Fruit fly (Drosophila melanogaster) whole organism, embryonic: ENCODE data around the gene uncNacbeta.

Experiments
- Asciz ChIP-seq: fragments of 200-800 bp; sonication (Bioruptor generic); optimal IDR thresholded peaks from 2 replicates; lab custom pipeline; 2017; ENCODE audit warnings: missing biosample characterization, mild to moderate bottlenecking, missing genetic modification characterization, missing genetic modification reagents
- Atf6 ChIP-seq: fragments of 200-800 bp; sonication (Bioruptor generic); IDR thresholded peaks from 2 replicates; pipeline ENCODE4 v1.3.6; 2022; ENCODE audit warnings: missing biosample characterization, missing genetic modification characterization
- CG10565 ChIP-seq: fragments of 200-800 bp; sonication (Bioruptor generic); optimal IDR thresholded peaks from 3 replicates; lab custom pipeline; 2016; ENCODE audit warnings: missing biosample characterization, mild to moderate bottlenecking, missing genetic modification characterization
- CG11456 ChIP-seq: fragments of 200-800 bp; sonication (Bioruptor generic); IDR thresholded peaks from 3 replicates; pipeline ENCODE4 v1.3.6; 2022; ENCODE audit warnings: missing biosample characterization, missing genetic modification characterization
- CG13123 ChIP-seq: fragments of 200-800 bp; sonication (Bioruptor generic); optimal IDR thresholded peaks from 2 replicates; lab custom pipeline; 2016; ENCODE audit warnings: missing biosample characterization, missing genetic modification characterization
- CG31224 ChIP-seq: fragments of 200-800 bp; sonication (Bioruptor generic); IDR thresholded peaks from 2 replicates; pipeline ENCODE4 v1.3.6; 2022; ENCODE audit warnings: missing biosample characterization, missing genetic modification characterization
- CG32532 ChIP-seq: fragments of 200-800 bp; sonication (Bioruptor generic); IDR thresholded peaks from 2 replicates; pipeline ENCODE4 v1.3.6; 2022; ENCODE audit warnings: missing biosample characterization, missing genetic modification characterization
- CG33213 ChIP-seq: fragments of 200-800 bp; sonication (Bioruptor generic); optimal IDR thresholded peaks from 3 replicates; lab custom pipeline; 2016; ENCODE audit warnings: missing biosample characterization, missing genetic modification characterization
- CG34422 ChIP-seq: fragments of 200-800 bp; sonication (Bioruptor generic); IDR thresholded peaks from 3 replicates; pipeline ENCODE4 v1.3.6; 2022; ENCODE audit warnings: missing biosample characterization, missing genetic modification characterization
- CG42726 ChIP-seq: fragments of 200-800 bp; sonication (Bioruptor generic); IDR thresholded peaks from 2 replicates; pipeline ENCODE4 v1.3.6; 2022; ENCODE audit warnings: missing biosample characterization, missing genetic modification characterization; ENCODE audit not compliant: partially characterized antibody
- CG4730 ChIP-seq: fragments of 200-800 bp; sonication (Bioruptor generic); IDR thresholded peaks from 2 replicates; pipeline ENCODE4 v1.3.6; 2022; ENCODE audit warnings: missing biosample characterization, missing genetic modification characterization
- CG4820 ChIP-seq: fragments of 200-800 bp; sonication (Bioruptor generic); optimal IDR thresholded peaks from 3 replicates; lab custom pipeline; 2016; ENCODE audit warnings: missing biosample characterization, missing genetic modification characterization
- CG7271 ChIP-seq: fragments of 200-800 bp; sonication (Bioruptor generic); optimal IDR thresholded peaks from 2 replicates; lab custom pipeline; 2018; ENCODE audit warnings: missing biosample characterization, mild to moderate bottlenecking, missing genetic modification characterization, moderate library complexity
- CG8944 ChIP-seq: fragments of 200-800 bp; sonication (Bioruptor generic); optimal IDR thresholded peaks from 3 replicates; lab custom pipeline; 2016; ENCODE audit warnings: missing biosample characterization, missing genetic modification characterization
- CG9727 ChIP-seq: fragments of 200-800 bp; sonication (Bioruptor generic); optimal IDR thresholded peaks from 3 replicates; lab custom pipeline; 2017; ENCODE audit warnings: missing biosample characterization, mild to moderate bottlenecking, missing genetic modification characterization
- Doc2 ChIP-seq: fragments of 200-800 bp; sonication (Bioruptor generic); IDR thresholded peaks from 2 replicates; pipeline ENCODE4 v1.3.6; 2022; ENCODE audit warnings: missing biosample characterization, missing genetic modification characterization
- Fer2 ChIP-seq: fragments of 200-800 bp; sonication (Bioruptor generic); optimal IDR thresholded peaks from 2 replicates; lab custom pipeline; 2018; ENCODE audit warnings: missing biosample characterization, mild to moderate bottlenecking, missing genetic modification characterization, moderate library complexity
- HLH3B ChIP-seq: fragments of 200-800 bp; sonication (Bioruptor generic); IDR thresholded peaks from 2 replicates; pipeline ENCODE4 v1.3.6; 2022; ENCODE audit warnings: missing biosample characterization, missing genetic modification characterization
- HmgZ ChIP-seq: fragments of 200-800 bp; sonication (Bioruptor generic); optimal IDR thresholded peaks from 2 replicates; lab custom pipeline; 2018; ENCODE audit warnings: missing biosample characterization, mild to moderate bottlenecking, missing genetic modification characterization
- Hmx ChIP-seq: fragments of 200-800 bp; sonication (Bioruptor generic); optimal IDR thresholded peaks from 2 replicates; lab custom pipeline; 2016; ENCODE audit warnings: missing biosample characterization, missing genetic modification characterization
- Lpt ChIP-seq: fragments of >200 bp; optimal IDR thresholded peaks from 2 replicates; lab custom pipeline; 2018; ENCODE audit warnings: missing biosample characterization, missing genetic modification characterization
- MTF-1 ChIP-seq: fragments of 200-800 bp; sonication (Bioruptor generic); optimal IDR thresholded peaks from 2 replicates; lab custom pipeline; 2018; ENCODE audit warnings: missing biosample characterization, mild to moderate bottlenecking, missing genetic modification characterization, borderline replicate concordance
- Mad ChIP-seq: fragments of 200-800 bp; sonication (Bioruptor generic); optimal IDR thresholded peaks from 2 replicates; lab custom pipeline; 2016; ENCODE audit warnings: missing biosample characterization, missing genetic modification characterization
- Rfx ChIP-seq: fragments of 200-800 bp; sonication (Bioruptor generic); IDR thresholded peaks from 2 replicates; pipeline ENCODE4 v1.3.6; 2022; ENCODE audit warnings: missing biosample characterization, missing genetic modification characterization
- Rx ChIP-seq: fragments of 200-800 bp; sonication (Bioruptor generic); IDR thresholded peaks from 2 replicates; pipeline ENCODE4 v1.3.6; 2022; ENCODE audit warnings: missing biosample characterization, missing genetic modification characterization
- Sox102F ChIP-seq: fragments of 200-800 bp; sonication (Bioruptor generic); optimal IDR thresholded peaks from 2 replicates; lab custom pipeline; 2018; ENCODE audit warnings: missing biosample characterization, mild to moderate bottlenecking, missing genetic modification characterization, moderate library complexity
- Spps ChIP-seq: fragments of 200-800 bp; sonication (Bioruptor generic); optimal IDR thresholded peaks from 2 replicates; lab custom pipeline; 2018; ENCODE audit warnings: missing biosample characterization, mild to moderate bottlenecking, missing genetic modification characterization
- TFAM ChIP-seq: fragments of 200-800 bp; sonication (Bioruptor generic); optimal IDR thresholded peaks from 2 replicates; lab custom pipeline; 2017; ENCODE audit warnings: missing biosample characterization, missing genetic modification characterization, inconsistent platforms
- Xrp1 ChIP-seq: fragments of 200-800 bp; sonication (Bioruptor generic); IDR thresholded peaks from 2 replicates; pipeline ENCODE4 v1.3.6; 2022; ENCODE audit warnings: missing biosample characterization, missing genetic modification characterization
- dimm ChIP-seq: fragments of 200-800 bp; sonication (Bioruptor generic); IDR thresholded peaks from 2 replicates; pipeline ENCODE4 v1.3.6; 2022; ENCODE audit warnings: missing biosample characterization, missing genetic modification characterization
- dysf ChIP-seq: fragments of 200-800 bp; sonication (Bioruptor generic); IDR thresholded peaks from 3 replicates; pipeline ENCODE4 v1.3.6; 2022; ENCODE audit warnings: missing biosample characterization, missing genetic modification characterization
- ems ChIP-seq: fragments of 200-800 bp; sonication (Bioruptor generic); optimal IDR thresholded peaks from 3 replicates; lab custom pipeline; 2016; ENCODE audit warnings: missing biosample characterization, missing genetic modification characterization
- eyg ChIP-seq: fragments of 200-800 bp; sonication (Bioruptor generic); optimal IDR thresholded peaks from 3 replicates; lab custom pipeline; 2016; ENCODE audit warnings: missing biosample characterization, missing genetic modification characterization
- grau ChIP-seq: fragments of 200-800 bp; optimal IDR thresholded peaks from 3 replicates; lab custom pipeline; 2019; ENCODE audit warnings: missing biosample characterization, mild to moderate bottlenecking, missing genetic modification characterization, moderate library complexity
- inv ChIP-seq: fragments of 200-800 bp; sonication (Bioruptor generic); IDR thresholded peaks from 2 replicates; pipeline ENCODE4 v1.3.6; 2022; ENCODE audit warnings: missing biosample characterization, missing genetic modification characterization; ENCODE audit not compliant: partially characterized antibody
- jumu ChIP-seq: fragments of 200-800 bp; sonication (Bioruptor generic); optimal IDR thresholded peaks from 3 replicates; lab custom pipeline; 2016; ENCODE audit warnings: missing biosample characterization, missing genetic modification characterization
- nau ChIP-seq: fragments of 200-800 bp; sonication (Bioruptor generic); optimal IDR thresholded peaks from 3 replicates; lab custom pipeline; 2017; ENCODE audit warnings: missing biosample characterization, mild to moderate bottlenecking, missing genetic modification characterization, missing genetic modification reagents
- pan ChIP-seq, 4 experiments: fragments of >200 bp in 3 of 4; fragments of 200-800 bp in 1 of 4; sonication (Bioruptor generic) in 1 of 4; optimal IDR thresholded peaks in 3 of 4; IDR thresholded peaks in 1 of 4; 2 replicates each; pipeline versions ENCODE4 v1.3.6 to Lab custom; 2017 to 2022; ENCODE audit warnings: missing biosample characterization in 2 of 4, missing genetic modification characterization in 2 of 4, mixed read lengths in 1 of 4
- pho ChIP-seq: fragments of 200-800 bp; sonication (Bioruptor generic); optimal IDR thresholded peaks from 2 replicates; lab custom pipeline; 2016; ENCODE audit warnings: missing biosample characterization, missing genetic modification characterization
- pros ChIP-seq: fragments of 200-800 bp; sonication (Bioruptor generic); optimal IDR thresholded peaks from 3 replicates; lab custom pipeline; 2019; ENCODE audit warnings: missing biosample characterization, mild to moderate bottlenecking, missing genetic modification characterization, moderate library complexity
- ro ChIP-seq: fragments of 200-800 bp; sonication (Bioruptor generic); IDR thresholded peaks from 2 replicates; pipeline ENCODE4 v1.3.6; 2022; ENCODE audit warnings: missing biosample characterization, missing genetic modification characterization
- salm ChIP-seq: fragments of 200-800 bp; sonication (Bioruptor generic); optimal IDR thresholded peaks from 2 replicates; lab custom pipeline; 2018; ENCODE audit warnings: missing biosample characterization, mild to moderate bottlenecking, missing genetic modification characterization
- sens ChIP-seq: fragments of 200-800 bp; sonication (Bioruptor generic); peaks from one replicate; lab custom pipeline; 2016; ENCODE audit warnings: missing biosample characterization, missing genetic modification characterization
- sens-2 ChIP-seq: fragments of 200-800 bp; sonication (Bioruptor generic); IDR thresholded peaks from 2 replicates; pipeline ENCODE4 v1.3.6; 2022; ENCODE audit warnings: missing biosample characterization, missing genetic modification characterization
- shn ChIP-seq: fragments of 200-800 bp; sonication (Bioruptor generic); optimal IDR thresholded peaks from 3 replicates; lab custom pipeline; 2016; ENCODE audit warnings: missing biosample characterization, missing genetic modification characterization
- twi ChIP-seq: fragments of 200-800 bp; optimal IDR thresholded peaks from 2 replicates; lab custom pipeline; 2019; ENCODE audit warnings: missing biosample characterization, mild to moderate bottlenecking, missing genetic modification characterization, moderate library complexity
- tx ChIP-seq: fragments of 200-800 bp; sonication (Bioruptor generic); optimal IDR thresholded peaks from 2 replicates; lab custom pipeline; 2016; ENCODE audit warnings: missing biosample characterization, missing genetic modification characterization
- unc-4 ChIP-seq: fragments of 200-800 bp; sonication (Bioruptor generic); IDR thresholded peaks from 2 replicates; pipeline ENCODE4 v1.3.6; 2022; ENCODE audit warnings: missing biosample characterization, missing genetic modification characterization; ENCODE audit not compliant: partially characterized antibody
- wor ChIP-seq: fragments of 200-800 bp; sonication (Bioruptor generic); IDR thresholded peaks from 2 replicates; pipeline ENCODE4 v1.3.6; 2022; ENCODE audit warnings: missing biosample characterization, missing genetic modification characterization
- zen ChIP-seq: fragments of 200-800 bp; sonication (Bioruptor generic); optimal IDR thresholded peaks from 3 replicates; lab custom pipeline; 2018; ENCODE audit warnings: missing biosample characterization, mild to moderate bottlenecking, missing genetic modification characterization, moderate library complexity
- zfh2 ChIP-seq: fragments of 200-800 bp; sonication (Bioruptor generic); optimal IDR thresholded peaks from 2 replicates; lab custom pipeline; 2016; ENCODE audit warnings: missing biosample characterization, missing genetic modification characterization

uncNacbeta gene

dm6 chr2L:540572-541210 lies 22.9 kb downstream of the uncNacbeta start (continued):
- TF ChIP-seq Lpt (GFP tag; lab: Kevin White, UChicago) (no peak), CG10565 (GFP tag; lab: Kevin White, UChicago) (no peak), CG7271 (no peak), zen (tag; lab: Kevin White, UChicago) (no peak), HLH3B (no peak), Fer2 (no peak), pros (GFP tag; lab: Kevin White, UChicago) (peak; percentile 93), zfh2 (GFP tag; lab: Kevin White, UChicago) (no peak), salm (peak; percentile 46), MTF-1 (GFP tag; lab: Kevin White, UChicago) (no peak), HmgZ (tag; lab: Kevin White, UChicago) (peak; percentile 54), Xrp1 (no peak), jumu (peak; percentile 3), ems (GFP tag; lab: Kevin White, UChicago) (no peak), CG4820 (no peak), CG34422 (GFP tag; lab: Robert Waterston, UW) (no peak; the same call in 2 of the 3 replicates), twi (tag; lab: Kevin White, UChicago) (peak; percentile 8), wor (GFP tag; lab: Robert Waterston, UW) (no peak), CG42726 (GFP tag; lab: Robert Waterston, UW) (peak; percentile 28), ro (GFP tag; lab: Robert Waterston, UW) (no peak), Asciz (no peak), pho (peak; percentile 54), pan (optimal IDR thresholded peaks at IDR 0.05; lab: Kevin White, UChicago) (no peak), pan (GFP tag; optimal IDR thresholded peaks at IDR 0.05 in 1 of 2, IDR thresholded peaks at IDR 0.05 in 1 of 2) (no peak), inv (GFP tag; lab: Robert Waterston, UW) (no peak; the same call in 1 of the 2 replicates), CG4730 (GFP tag; lab: Robert Waterston, UW) (no peak), CG8944 (GFP tag; lab: Kevin White, UChicago) (no peak), CG13123 (GFP tag; lab: Kevin White, UChicago) (no peak), Sox102F (GFP tag; lab: Kevin White, UChicago) (no peak), Rx (GFP tag; lab: Robert Waterston, UW) (no peak), shn (GFP tag; lab: Kevin White, UChicago) (no peak), grau (tag; lab: Kevin White, UChicago) (no peak), CG11456 (GFP tag; lab: Robert Waterston, UW) (peak; percentile 19; the same call in 1 of the 3 replicates), Hmx (GFP tag; lab: Kevin White, UChicago) (no peak), sens-2 (GFP tag; lab: Robert Waterston, UW) (no peak), tx (GFP tag; lab: Kevin White, UChicago) (no peak), TFAM (GFP tag; lab: Kevin White, UChicago) (no peak), dysf (GFP tag; lab: Robert Waterston, UW) (0 out of 3 replicates have a peak, but pooled peaks have one; percentile 25), CG9727 (GFP tag; lab: Kevin White, UChicago) (peak; percentile 13), Atf6 (GFP tag; lab: Robert Waterston, UW) (no peak), Doc2 (GFP tag; lab: Robert Waterston, UW) (no peak), unc-4 (peak; percentile 69), Mad (GFP tag; lab: Kevin White, UChicago) (no peak), CG33213 (GFP tag; lab: Kevin White, UChicago) (peak; percentile 97), sens (GFP tag; lab: Kevin White, UChicago) (peak; percentile 85), dimm (GFP tag; lab: Robert Waterston, UW) (no peak), nau (GFP tag; lab: Kevin White, UChicago) (no peak), Spps (tag; lab: Kevin White, UChicago) (peak; percentile 33), CG32532 (GFP tag; lab: Robert Waterston, UW) (no peak), Rfx (GFP tag; lab: Robert Waterston, UW) (peak; percentile 47; the same call in 1 of the 2 replicates), eyg (no peak), CG31224 (peak; percentile 100)
